Worm (Caenorhabditis elegans): Measurements from ENCODE around the gene nhr-27.
A peak's percentile ranks its signal among the peaks of the same experiment; 100 is the strongest.

Gene nhr-27

DNA sequence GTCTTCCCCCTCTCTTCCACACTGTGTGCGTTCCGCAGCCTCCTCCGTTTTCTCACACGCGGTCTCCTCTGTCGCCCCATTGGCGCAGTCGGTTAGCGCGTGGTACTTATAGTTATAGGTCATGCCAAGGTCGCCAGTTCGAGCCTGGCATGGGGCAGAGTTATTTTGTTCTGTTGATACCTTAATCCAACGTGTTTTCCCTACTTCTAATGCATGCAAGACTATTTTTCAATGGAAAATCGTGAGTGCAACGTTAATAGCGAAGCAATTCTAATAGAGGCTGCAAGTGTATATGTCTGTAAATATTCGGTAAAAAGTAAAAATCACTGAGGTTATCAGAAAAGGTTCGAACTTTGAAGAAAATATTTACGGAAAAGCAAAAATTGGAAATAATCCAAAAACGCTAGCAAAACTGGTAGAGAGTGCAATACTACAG, 147.0 kb downstream of the nhr-27 start (continued):
- peak; percentile 53; the same call in 1 of the 2 replicates for TF ChIP-seq B0336.3 (GFP tag; IDR thresholded peaks at IDR 0.05)
- peak; percentile 92 for TF ChIP-seq tbp1 (GFP tag; optimal IDR thresholded peaks at IDR 0.05)
- peak; percentile 46 for TF ChIP-seq nhr-80 (tag; optimal IDR thresholded peaks at IDR 0.05)
- TF ChIP-seq unc-130 (GFP tag; optimal IDR thresholded peaks at IDR 0.05): peak; percentile 57
- TF ChIP-seq zfh-2 (GFP tag; conservative IDR thresholded peaks at IDR 0.05): peak; percentile 69
- no peak for TF ChIP-seq K11D2.4 (GFP tag; IDR thresholded peaks at IDR 0.05)
- no peak for TF ChIP-seq F49E8.2 (tag; optimal IDR thresholded peaks at IDR 0.05; ENCODE audit: insufficient read depth)
- peak; percentile 63 for TF ChIP-seq mcd-1 (GFP tag; IDR thresholded peaks at IDR 0.05)
- no peak for TF ChIP-seq ztf-3 (GFP tag; optimal IDR thresholded peaks at IDR 0.05)
- TF ChIP-seq xnd-1 (tag; optimal IDR thresholded peaks at IDR 0.05): no peak
- TF ChIP-seq hmg-1.2 (GFP tag; IDR thresholded peaks at IDR 0.05): peak; percentile 79
- no peak for TF ChIP-seq unc-62 (GFP tag; optimal IDR thresholded peaks at IDR 0.05)
- no peak for TF ChIP-seq nfya-2 (GFP tag; IDR thresholded peaks at IDR 0.05)
- no peak for TF ChIP-seq cebp-2 (GFP tag; IDR thresholded peaks at IDR 0.05)
- peak; percentile 32 for TF ChIP-seq lin-54 (GFP tag; optimal IDR thresholded peaks at IDR 0.05)
- no peak for TF ChIP-seq dpl-1 (GFP tag; optimal IDR thresholded peaks at IDR 0.05)
- TF ChIP-seq zim-3 (tag; optimal IDR thresholded peaks at IDR 0.05): peak; percentile 73
- peak; percentile 95 for TF ChIP-seq him-1 (tag; optimal IDR thresholded peaks at IDR 0.05)
- no peak for TF ChIP-seq F57C9.4 (tag; optimal IDR thresholded peaks at IDR 0.05)
- TF ChIP-seq snpc-1.1 (tag; optimal IDR thresholded peaks at IDR 0.05; ENCODE audit: insufficient read depth): peak; percentile 60
- TF ChIP-seq die-1 (tag; optimal IDR thresholded peaks at IDR 0.05): peak; percentile 81
- peak; percentile 72 for TF ChIP-seq nhr-179 (tag; optimal IDR thresholded peaks at IDR 0.05)
- TF ChIP-seq nhr-27 (tag; optimal IDR thresholded peaks at IDR 0.05): peak; percentile 76
- no peak for TF ChIP-seq F33H1.4 (GFP tag; IDR thresholded peaks at IDR 0.05)
- TF ChIP-seq ZK185.1 (tag; optimal IDR thresholded peaks at IDR 0.05; ENCODE audit: poor library complexity, severe bottlenecking): peak; percentile 84
- peak; percentile 88 for TF ChIP-seq rpc-1 (optimal IDR thresholded peaks at IDR 0.05)
- peak; percentile 90 for TF ChIP-seq rpc-1 (tag; optimal IDR thresholded peaks at IDR 0.05)
- TF ChIP-seq chd-7 (tag; optimal IDR thresholded peaks at IDR 0.05): peak; percentile 84
- TF ChIP-seq lir-1 (GFP tag; conservative IDR thresholded peaks at IDR 0.05): peak; percentile 53
- peak; percentile 86 for TF ChIP-seq hrde-1 (tag; optimal IDR thresholded peaks at IDR 0.05; ENCODE audit: borderline replicate concordance)
- TF ChIP-seq madf-6 (GFP tag; IDR thresholded peaks at IDR 0.05): peak; percentile 47; the same call in 1 of the 2 replicates
- TF ChIP-seq ztf-22 (GFP tag; optimal IDR thresholded peaks at IDR 0.05): no peak
- TF ChIP-seq F37B4.10 (GFP tag; IDR thresholded peaks at IDR 0.05): 0 out of 2 replicates have a peak, but pooled peaks have one; percentile 59
- peak; percentile 64 for TF ChIP-seq F52B5.7 (tag; optimal IDR thresholded peaks at IDR 0.05)
- no peak for TF ChIP-seq ztf-28 (GFP tag; IDR thresholded peaks at IDR 0.05)
- no peak for TF ChIP-seq C17E4.6 (GFP tag; IDR thresholded peaks at IDR 0.05)
- TF ChIP-seq F39B2.1 (GFP tag; IDR thresholded peaks at IDR 0.05): no peak
- TF ChIP-seq lsy-27 (tag; optimal IDR thresholded peaks at IDR 0.05; ENCODE audit: borderline replicate concordance, insufficient read depth): no peak
- TF ChIP-seq efl-1 (GFP tag; optimal IDR thresholded peaks at IDR 0.05): no peak
- TF ChIP-seq lsl-1 (GFP tag; optimal IDR thresholded peaks at IDR 0.05): peak; percentile 27
- no peak for TF ChIP-seq aptf-3 (GFP tag; IDR thresholded peaks at IDR 0.05)
- TF ChIP-seq ccch-3 (GFP tag; optimal IDR thresholded peaks at IDR 0.05): no peak
- TF ChIP-seq sptf-2 (GFP tag; optimal IDR thresholded peaks at IDR 0.05): peak; percentile 77
- peak; percentile 63; the same call in 1 of the 2 replicates for TF ChIP-seq ceh-40 (GFP tag; IDR thresholded peaks at IDR 0.05)
- no peak; the same call in 1 of the 2 replicates for TF ChIP-seq C06A6.2 (GFP tag; conservative IDR thresholded peaks at IDR 0.05)
- 0 out of 2 replicates have a peak, but pooled peaks have one; percentile 14 for TF ChIP-seq attf-3 (GFP tag; conservative IDR thresholded peaks at IDR 0.05)
- no peak for TF ChIP-seq bed-1 (GFP tag; IDR thresholded peaks at IDR 0.05)
- TF ChIP-seq Y53F4B.3 (GFP tag; IDR thresholded peaks at IDR 0.05): no peak; the same call in 1 of the 2 replicates
- peak; percentile 64 for TF ChIP-seq fkh-3 (tag; optimal IDR thresholded peaks at IDR 0.05)

Measured in whole organism, young adult.